Worm (Caenorhabditis elegans) whole organism, L4 larva: ENCODE data around the gene ttb-1.
"Not testable (repeated sequence)": the region's sequence is repeated elsewhere in the genome, so short reads cannot be mapped to it uniquely, and the experiment has no call there.

Source experiments
- arid-1 ChIP-seq: fragments of 200-800 bp; sonication (Bioruptor generic); conservative IDR thresholded peaks from 2 replicates; pipeline ENCODE4 v1.3.6; 2022; ENCODE audit warnings: missing genetic modification reagents, missing genetic modification characterization, missing compliant biosample characterization
- ceh-32 ChIP-seq: sonication (generic microtip); optimal IDR thresholded peaks from 2 replicates; lab custom pipeline; 2016; ENCODE audit warnings: mild to moderate bottlenecking, missing genetic modification characterization, missing compliant biosample characterization; ENCODE audit not compliant: poor library complexity
- dmd-9 ChIP-seq: fragments of 200-800 bp; sonication (Bioruptor generic); IDR thresholded peaks from 2 replicates; pipeline ENCODE4 v1.3.6; 2022; ENCODE audit warnings: missing genetic modification reagents, missing genetic modification characterization, missing compliant biosample characterization
- duxl-1 ChIP-seq: sonication (generic microtip); optimal IDR thresholded peaks from 2 replicates; lab custom pipeline; 2016; ENCODE audit warnings: mild to moderate bottlenecking, missing genetic modification characterization, moderate library complexity, missing compliant biosample characterization; ENCODE audit not compliant: poor library complexity
- fkh-10 ChIP-seq: fragments of 150-350 bp; optimal IDR thresholded peaks from 2 replicates; lab custom pipeline; 2014; ENCODE audit warnings: missing biosample characterization, missing genetic modification reagents, missing genetic modification characterization
- madf-9 ChIP-seq: fragments of 200-800 bp; sonication (Bioruptor generic); conservative IDR thresholded peaks from 2 replicates; pipeline ENCODE4 v1.3.6; 2022; ENCODE audit warnings: missing genetic modification reagents, missing genetic modification characterization, missing compliant biosample characterization
- mxl-2 ChIP-seq: fragments of 200-800 bp; sonication (Bioruptor generic); conservative IDR thresholded peaks from 2 replicates; pipeline ENCODE4 v1.3.6; 2022; ENCODE audit warnings: missing genetic modification reagents, missing genetic modification characterization, missing compliant biosample characterization
- mxl-3 ChIP-seq: fragments of 200-800 bp; sonication (Bioruptor generic); optimal IDR thresholded peaks from 2 replicates; lab custom pipeline; 2018; ENCODE audit warnings: mild to moderate bottlenecking, missing genetic modification characterization, missing compliant biosample characterization
- nhr-41 ChIP-seq: fragments of 200-800 bp; sonication (Bioruptor generic); IDR thresholded peaks from 2 replicates; pipeline ENCODE4 v1.3.6; 2022; ENCODE audit warnings: missing genetic modification reagents, missing genetic modification characterization, missing compliant biosample characterization
- nhr-42 ChIP-seq: fragments of 200-800 bp; sonication (Bioruptor generic); IDR thresholded peaks from 2 replicates; pipeline ENCODE4 v1.3.6; 2022; ENCODE audit warnings: missing genetic modification characterization, missing compliant biosample characterization
- nhr-48 ChIP-seq: sonication (generic microtip); optimal IDR thresholded peaks from 2 replicates; lab custom pipeline; 2016; ENCODE audit warnings: mild to moderate bottlenecking, missing genetic modification characterization, missing compliant biosample characterization
- saeg-2 ChIP-seq: fragments of 200-800 bp; sonication (Bioruptor generic); IDR thresholded peaks from 2 replicates; pipeline ENCODE4 v1.3.6; 2022; ENCODE audit warnings: missing genetic modification reagents, missing genetic modification characterization, missing compliant biosample characterization
- spr-3 ChIP-seq: fragments of 200-800 bp; sonication (Bioruptor generic); optimal IDR thresholded peaks from 2 replicates; lab custom pipeline; 2018; ENCODE audit warnings: mild to moderate bottlenecking, missing genetic modification characterization, missing compliant biosample characterization
- unc-62 ChIP-seq, 3 experiments: fragments of 150-350 bp in 1 of 3; sonication (generic microtip); optimal IDR thresholded peaks in 2 of 3; peaks in 1 of 3; 1 replicate in 1 of 3; 2 replicates in 2 of 3; lab custom pipeline; 2014 to 2017; ENCODE audit warnings: missing biosample characterization in 3 of 3, missing genetic modification characterization in 3 of 3, missing genetic modification reagents in 3 of 3, missing genotype in 1 of 3

Gene ttb-1

ce11 chrV:212687-213086, 56.1 kb downstream of the ttb-1 start, which contains the start of gene DC2.5:
Gene DC2.5, minus strand, starts transcription at chrV:212787.
- not testable (repeated sequence) for TF ChIP-seq saeg-2 (GFP tag; lab: Robert Waterston, UW); fkh-10; madf-9 (GFP tag; lab: Robert Waterston, UW)
- TF ChIP-seq, all 104 proteins: peak for 0; not testable (repeated sequence) for 104

ce11 chrV:215697-216096, 59.1 kb downstream of the ttb-1 start:
- TF ChIP-seq saeg-2 (GFP tag; lab: Robert Waterston, UW) (no peak), ceh-32 (tag; lab: Kevin White, UChicago) (no peak), nhr-42 (no peak), spr-3 (GFP tag; lab: Kevin White, UChicago) (no peak), nhr-48 (tag; lab: Kevin White, UChicago) (no peak), mxl-2 (GFP tag; lab: Robert Waterston, UW) (no peak), dmd-9 (no peak), duxl-1 (tag; lab: Kevin White, UChicago) (no peak), nhr-41 (no peak), unc-62 (GFP tag; optimal IDR thresholded peaks at IDR 0.05 in 1 of 2; lab: Kevin White, UChicago) (no peak), unc-62 (tag; optimal IDR thresholded peaks at IDR 0.05; lab: Kevin White, UChicago) (no peak), mxl-3 (GFP tag; lab: Kevin White, UChicago) (no peak), arid-1 (GFP tag; lab: Robert Waterston, UW) (no peak)
